Fruit fly (Drosophila melanogaster) whole organism, wandering third instar larva: ENCODE measurements around the gene Gr63a.

Experiments used
- Abd-B ChIP-seq: fragments of >200 bp; optimal IDR thresholded peaks from 2 replicates; lab custom pipeline; 2017; ENCODE audit warnings: missing biosample characterization, missing genetic modification characterization
- CG9705 ChIP-seq: fragments of 200-800 bp; sonication (Bioruptor generic); optimal IDR thresholded peaks from 2 replicates; lab custom pipeline; 2018; ENCODE audit warnings: missing biosample characterization, mild to moderate bottlenecking, missing genetic modification characterization
- CrebA ChIP-seq: fragments of 200-800 bp; sonication (Bioruptor generic); optimal IDR thresholded peaks from 2 replicates; lab custom pipeline; 2016; ENCODE audit warnings: missing biosample characterization, mild to moderate bottlenecking, missing genetic modification characterization, borderline replicate concordance
- Dfd ChIP-seq: fragments of >200 bp; optimal IDR thresholded peaks from 2 replicates; lab custom pipeline; 2017; ENCODE audit warnings: missing biosample characterization, missing genetic modification characterization
- Dif ChIP-seq: fragments of 200-275, 200-300 bp; sonication (Bioruptor generic); optimal IDR thresholded peaks from 2 replicates; lab custom pipeline; 2018; ENCODE audit warnings: missing biosample characterization, missing genetic modification characterization; ENCODE audit not compliant: partially characterized antibody
- HLH106 ChIP-seq: fragments of 200-800 bp; optimal IDR thresholded peaks from 3 replicates; lab custom pipeline; 2019; ENCODE audit warnings: missing biosample characterization, mild to moderate bottlenecking, missing genetic modification characterization, moderate library complexity
- Hnf4 ChIP-seq: fragments of 200-800 bp; sonication (Bioruptor generic); optimal IDR thresholded peaks from 2 replicates; lab custom pipeline; 2016; ENCODE audit warnings: missing biosample characterization, mild to moderate bottlenecking, missing genetic modification characterization
- Hr78 ChIP-seq: fragments of >200 bp; optimal IDR thresholded peaks from 2 replicates; lab custom pipeline; 2017; ENCODE audit warnings: missing biosample characterization, missing genetic modification characterization
- Hr83 ChIP-seq: fragments of 200-300 bp; sonication (Bioruptor generic); optimal IDR thresholded peaks from 2 replicates; lab custom pipeline; 2016; ENCODE audit warnings: missing biosample characterization, mild to moderate bottlenecking, missing genetic modification characterization, moderate library complexity; ENCODE audit not compliant: poor library complexity, severe bottlenecking
- Jra ChIP-seq: sonication (Bioruptor generic); optimal IDR thresholded peaks from 2 replicates; lab custom pipeline; 2016; ENCODE audit warnings: missing biosample characterization, missing genetic modification characterization
- Mio ChIP-seq: sonication (Bioruptor generic); optimal IDR thresholded peaks from 2 replicates; lab custom pipeline; 2016; ENCODE audit warnings: missing biosample characterization, missing genetic modification characterization
- Myc ChIP-seq: fragments of >200 bp; optimal IDR thresholded peaks from 2 replicates; lab custom pipeline; 2017
- N ChIP-seq: fragments of >200 bp; optimal IDR thresholded peaks from 2 replicates; lab custom pipeline; 2018; ENCODE audit warnings: missing biosample characterization, missing external identifiers, missing genetic modification characterization
- OdsH ChIP-seq: fragments of 200-800 bp; sonication (Bioruptor generic); optimal IDR thresholded peaks from 2 replicates; lab custom pipeline; 2016; ENCODE audit warnings: missing biosample characterization, mild to moderate bottlenecking, missing genetic modification characterization
- Rel ChIP-seq, 2 experiments: fragments of 200-800 bp; sonication (Bioruptor generic) in 1 of 2; optimal IDR thresholded peaks; 2 replicates in 1 of 2; 3 replicates in 1 of 2; lab custom pipeline; 2016 to 2019; ENCODE audit warnings: mild to moderate bottlenecking in 2 of 2, missing biosample characterization in 2 of 2, missing genetic modification characterization in 2 of 2, moderate library complexity in 1 of 2
- Sp1 ChIP-seq: fragments of 200-800 bp; sonication (Bioruptor generic); optimal IDR thresholded peaks from 3 replicates; lab custom pipeline; 2019; ENCODE audit warnings: missing biosample characterization, mild to moderate bottlenecking, missing genetic modification characterization, moderate library complexity
- Vsx2 ChIP-seq: fragments of 200-300, 225-300 bp; sonication (Bioruptor generic); optimal IDR thresholded peaks from 2 replicates; lab custom pipeline; 2018; ENCODE audit warnings: missing biosample characterization, missing genetic modification characterization; ENCODE audit not compliant: partially characterized antibody
- br ChIP-seq: fragments of 200-800 bp; sonication (Bioruptor generic); optimal IDR thresholded peaks from 2 replicates; lab custom pipeline; 2016; ENCODE audit warnings: missing biosample characterization, missing genetic modification characterization
- brk ChIP-seq: fragments of 200-800 bp; sonication (Bioruptor generic); optimal IDR thresholded peaks from 2 replicates; lab custom pipeline; 2016; ENCODE audit warnings: missing biosample characterization, mild to moderate bottlenecking, missing genetic modification characterization
- dl ChIP-seq, 2 experiments: fragments of 175-275, 200-275 bp in 1 of 2; fragments of 200-275 bp in 1 of 2; sonication (Bioruptor generic); optimal IDR thresholded peaks; lab custom pipeline; 2018; ENCODE audit warnings: mild to moderate bottlenecking in 2 of 2, missing biosample characterization in 2 of 2, missing genetic modification characterization in 2 of 2, moderate library complexity in 2 of 2; ENCODE audit not compliant: partially characterized antibody in 2 of 2, insufficient read depth in 1 of 2
- dmrt93B ChIP-seq: fragments of 200-800 bp; sonication (Bioruptor generic); optimal IDR thresholded peaks from 2 replicates; lab custom pipeline; 2018; ENCODE audit warnings: missing biosample characterization, mild to moderate bottlenecking, missing genetic modification characterization
- ey ChIP-seq: fragments of 200-800 bp; sonication (Bioruptor generic); optimal IDR thresholded peaks from 2 replicates; lab custom pipeline; 2016; ENCODE audit warnings: missing biosample characterization, missing genetic modification characterization
- foxo ChIP-seq, 2 experiments: fragments of 200-800 bp; sonication (Bioruptor generic); optimal IDR thresholded peaks; 2 replicates in 1 of 2; 3 replicates in 1 of 2; lab custom pipeline; 2016 to 2017; ENCODE audit warnings: missing biosample characterization in 2 of 2, missing genetic modification characterization in 2 of 2
- h ChIP-seq: fragments of 200-800 bp; sonication (Bioruptor generic); optimal IDR thresholded peaks from 3 replicates; lab custom pipeline; 2016; ENCODE audit warnings: missing biosample characterization, mild to moderate bottlenecking, missing genetic modification characterization
- jim ChIP-seq: fragments of 175-275, 200-325 bp; sonication (Bioruptor generic); optimal IDR thresholded peaks from 2 replicates; lab custom pipeline; 2016; ENCODE audit warnings: missing biosample characterization, mild to moderate bottlenecking, missing genetic modification characterization
- psq ChIP-seq: fragments of 200-800 bp; sonication (Bioruptor generic); optimal IDR thresholded peaks from 3 replicates; lab custom pipeline; 2017; ENCODE audit warnings: missing biosample characterization, mild to moderate bottlenecking, missing genetic modification characterization, moderate library complexity
- rgr ChIP-seq: fragments of 200-800 bp; sonication (Bioruptor generic); optimal IDR thresholded peaks from 3 replicates; lab custom pipeline; 2016; ENCODE audit warnings: missing biosample characterization, mild to moderate bottlenecking, missing genetic modification characterization
- sage ChIP-seq: fragments of 200-800 bp; sonication (Bioruptor generic); optimal IDR thresholded peaks from 2 replicates; lab custom pipeline; 2016; ENCODE audit warnings: missing biosample characterization, mild to moderate bottlenecking, missing genetic modification characterization
- usp ChIP-seq: fragments of >200 bp; optimal IDR thresholded peaks from 2 replicates; lab custom pipeline; 2017; ENCODE audit warnings: missing biosample characterization, missing genetic modification characterization
- woc ChIP-seq: sonication (Bioruptor generic); optimal IDR thresholded peaks from 2 replicates; lab custom pipeline; 2016; ENCODE audit warnings: missing biosample characterization, mild to moderate bottlenecking, missing genetic modification characterization

Gene Gr63a

dm6 chr3L:3885933-3886332 is 10.5 kb downstream of the Gr63a start:
- TF ChIP-seq usp (GFP tag; lab: Kevin White, UChicago) (no peak), dl (GFP tag; optimal IDR thresholded peaks at IDR 0.05; lab: Kevin White, UChicago; ENCODE audit: insufficient read depth in 1 of 2, partially characterized antibody in 2 of 2) (no peak), woc (no peak), psq (GFP tag; lab: Kevin White, UChicago) (no peak), Dif (no peak), dmrt93B (GFP tag; lab: Kevin White, UChicago) (no peak), br (GFP tag; lab: Kevin White, UChicago) (no peak), HLH106 (tag; lab: Kevin White, UChicago) (no peak), Sp1 (GFP tag; lab: Kevin White, UChicago) (no peak), N (GFP tag; lab: Kevin White, UChicago) (no peak), Hr78 (GFP tag; lab: Kevin White, UChicago) (no peak), Hnf4 (no peak), sage (no peak), Hr83 (GFP tag; lab: Kevin White, UChicago) (no peak), Mio (GFP tag; lab: Kevin White, UChicago) (no peak)

- TF ChIP-seq rgr (GFP tag; lab: Kevin White, UChicago) (no peak), Dfd (GFP tag; lab: Kevin White, UChicago) (no peak), psq (GFP tag; lab: Kevin White, UChicago) (no peak), Myc (no peak), usp (GFP tag; lab: Kevin White, UChicago) (no peak), Rel (GFP tag; optimal IDR thresholded peaks at IDR 0.05; lab: Kevin White, UChicago) (no peak), Rel (tag; optimal IDR thresholded peaks at IDR 0.05; lab: Kevin White, UChicago) (no peak), jim (GFP tag; lab: Kevin White, UChicago) (no peak), Hnf4 (no peak), Abd-B (GFP tag; lab: Kevin White, UChicago) (no peak), CrebA (GFP tag; lab: Kevin White, UChicago) (no peak), N (GFP tag; lab: Kevin White, UChicago) (no peak), Vsx2 (GFP tag; lab: Kevin White, UChicago) (no peak), OdsH (GFP tag; lab: Kevin White, UChicago) (no peak), Jra (no peak), ey (no peak), foxo (GFP tag; optimal IDR thresholded peaks at IDR 0.05; lab: Kevin White, UChicago) (no peak), CG9705 (GFP tag; lab: Kevin White, UChicago) (no peak), dl (GFP tag; optimal IDR thresholded peaks at IDR 0.05; lab: Kevin White, UChicago; ENCODE audit: insufficient read depth in 1 of 2, partially characterized antibody in 2 of 2) (no peak)
- TF ChIP-seq, all 38 proteins: peak for 0
Observed at dm6 chr3L:3882046-3882445, 14.4 kb downstream of the Gr63a start.

- TF ChIP-seq Dfd (GFP tag; lab: Kevin White, UChicago) (no peak), CrebA (GFP tag; lab: Kevin White, UChicago) (peak; percentile 18), Sp1 (GFP tag; lab: Kevin White, UChicago) (peak; percentile 69), Rel (GFP tag; optimal IDR thresholded peaks at IDR 0.05; lab: Kevin White, UChicago) (peak; percentile 57), Rel (tag; optimal IDR thresholded peaks at IDR 0.05; lab: Kevin White, UChicago) (peak; percentile 38)
Observed at dm6 chr3L:3878734-3879310, 17.6 kb downstream of the Gr63a start.

DNA sequence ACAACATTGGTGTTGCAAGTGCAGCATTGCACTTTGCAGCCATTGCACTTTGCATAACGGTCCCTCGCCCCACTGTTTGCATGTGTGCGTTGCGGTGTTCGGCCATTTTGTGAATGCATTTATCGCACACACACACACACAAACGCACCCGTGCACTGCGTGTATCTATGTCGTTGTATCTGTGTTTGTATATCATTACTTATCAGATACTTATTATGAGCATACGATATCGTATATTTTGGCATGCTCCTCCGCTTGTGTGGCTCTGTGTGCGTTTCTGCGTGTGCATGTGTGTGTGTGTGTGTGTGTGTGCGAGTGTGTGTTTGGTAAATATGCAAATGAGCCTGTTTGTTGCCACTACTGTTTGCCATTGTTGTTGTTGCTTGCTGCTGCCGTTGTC is 19.5 kb downstream of the Gr63a start:
- TF ChIP-seq psq (GFP tag; lab: Kevin White, UChicago), result no peak
- TF ChIP-seq Dfd (GFP tag; lab: Kevin White, UChicago), result peak; percentile 67
- no peak for TF ChIP-seq usp (GFP tag; lab: Kevin White, UChicago)
- TF ChIP-seq h (GFP tag; lab: Kevin White, UChicago), result no peak
- TF ChIP-seq Mio (GFP tag; lab: Kevin White, UChicago), result no peak
- TF ChIP-seq br (GFP tag; lab: Kevin White, UChicago), result no peak

dm6 chr3L:3875996-3876395 is 20.4 kb downstream of the Gr63a start:
- TF ChIP-seq brk (GFP tag; lab: Kevin White, UChicago) (no peak), Rel (GFP tag; optimal IDR thresholded peaks at IDR 0.05; lab: Kevin White, UChicago) (no peak), Rel (tag; optimal IDR thresholded peaks at IDR 0.05; lab: Kevin White, UChicago) (no peak), Myc (no peak)
